Worm (Caenorhabditis elegans) whole organism, early embryonic: ENCODE data around the gene srh-85.

Experiments used
- B0310.2 ChIP-seq: sonication (generic microtip); optimal IDR thresholded peaks from 2 replicates; lab custom pipeline; 2016; ENCODE audit warnings: mild to moderate bottlenecking, missing genetic modification characterization, missing compliant biosample characterization
- F13C5.2 ChIP-seq: sonication (generic microtip); optimal IDR thresholded peaks from 2 replicates; lab custom pipeline; 2017; ENCODE audit warnings: mild to moderate bottlenecking, missing genetic modification characterization, inconsistent platforms, missing compliant biosample characterization
- aly-1 ChIP-seq: sonication (generic microtip); optimal IDR thresholded peaks from 2 replicates; lab custom pipeline; 2016; ENCODE audit warnings: missing genetic modification characterization, missing compliant biosample characterization
- ama-1 ChIP-seq: fragments of 150-350 bp; optimal IDR thresholded peaks from 2 replicates; lab custom pipeline; 2014
- ceh-13 ChIP-seq: fragments of 200-800 bp; sonication (Bioruptor generic); optimal IDR thresholded peaks from 2 replicates; lab custom pipeline; 2018; ENCODE audit warnings: mild to moderate bottlenecking, missing genetic modification characterization, missing compliant biosample characterization
- ceh-36 ChIP-seq: sonication (generic microtip); optimal IDR thresholded peaks from 2 replicates; lab custom pipeline; 2016; ENCODE audit warnings: missing genetic modification characterization, inconsistent platforms, missing compliant biosample characterization
- ets-7 ChIP-seq: sonication (generic microtip); optimal IDR thresholded peaks from 2 replicates; lab custom pipeline; 2016; ENCODE audit warnings: missing genotype, missing genetic modification characterization, missing compliant biosample characterization
- flt-1 ChIP-seq: fragments of 200-800 bp; sonication (Bioruptor generic); IDR thresholded peaks from 2 replicates; pipeline ENCODE4 v1.3.6; 2022; ENCODE audit warnings: missing genetic modification characterization, missing compliant biosample characterization
- hmbx-1 ChIP-seq: sonication (generic microtip); optimal IDR thresholded peaks from 2 replicates; lab custom pipeline; 2016; ENCODE audit warnings: mild to moderate bottlenecking, missing genetic modification characterization, missing compliant biosample characterization
- hmg-4 ChIP-seq: fragments of 200-800 bp; sonication (Bioruptor generic); optimal IDR thresholded peaks from 2 replicates; lab custom pipeline; 2018; ENCODE audit warnings: mild to moderate bottlenecking, missing genetic modification characterization, missing compliant biosample characterization
- hnd-1 ChIP-seq: sonication (generic microtip); optimal IDR thresholded peaks from 2 replicates; lab custom pipeline; 2016; ENCODE audit warnings: missing genetic modification characterization, missing compliant biosample characterization
- pes-1 ChIP-seq: fragments of 200-800 bp; sonication (Bioruptor generic); IDR thresholded peaks from 2 replicates; pipeline ENCODE4 v1.3.6; 2022; ENCODE audit warnings: missing genetic modification reagents, missing genetic modification characterization, missing compliant biosample characterization
- scrt-1 ChIP-seq: fragments of 200-800 bp; sonication (Bioruptor generic); IDR thresholded peaks from 2 replicates; pipeline ENCODE4 v1.3.6; 2022; ENCODE audit warnings: missing genetic modification characterization, missing compliant biosample characterization
- sea-1 ChIP-seq: fragments of 200-800 bp; sonication (Bioruptor generic); conservative IDR thresholded peaks from 2 replicates; pipeline ENCODE4 v1.3.6; 2022; ENCODE audit warnings: missing genetic modification characterization, missing compliant biosample characterization
- tbx-11 ChIP-seq: fragments of 200-800 bp; sonication (Bioruptor generic); IDR thresholded peaks from 2 replicates; pipeline ENCODE4 v1.3.6; 2022; ENCODE audit warnings: missing genetic modification characterization, missing compliant biosample characterization
- tbx-37 ChIP-seq: fragments of 200-800 bp; sonication (Bioruptor generic); conservative IDR thresholded peaks from 2 replicates; pipeline ENCODE4 v1.3.6; 2022; ENCODE audit warnings: missing genetic modification reagents, missing genetic modification characterization, missing compliant biosample characterization
- tra-4 ChIP-seq: sonication (generic microtip); optimal IDR thresholded peaks from 2 replicates; lab custom pipeline; 2017; ENCODE audit warnings: missing genetic modification characterization, missing compliant biosample characterization

srh-85 gene

ce11 chrV:3014185-3014584 lies 26.9 kb upstream of the srh-85 start, which contains the start of gene K12D9.1:
Gene K12D9.1 (plus strand): TSS chrV:3014485.
- TF ChIP-seq hmbx-1 (no peak), ets-7 (tag; lab: Kevin White, UChicago) (no peak), tbx-11 (no peak), ama-1 (lab: Kevin White, UChicago) (no peak), ceh-36 (tag; lab: Kevin White, UChicago) (no peak), scrt-1 (GFP tag; lab: Robert Waterston, UW) (no peak), B0310.2 (tag; lab: Kevin White, UChicago) (no peak), F13C5.2 (tag; lab: Kevin White, UChicago) (no peak), tra-4 (tag; lab: Kevin White, UChicago) (no peak), hmg-4 (no peak), ceh-13 (GFP tag; lab: Kevin White, UChicago) (no peak), tbx-37 (GFP tag; lab: Robert Waterston, UW) (no peak), flt-1 (GFP tag; lab: Robert Waterston, UW) (no peak), hnd-1 (no peak), aly-1 (tag; lab: Kevin White, UChicago) (no peak), pes-1 (no peak)

- TF ChIP-seq tbx-37 (GFP tag; lab: Robert Waterston, UW) = no peak
- TF ChIP-seq B0310.2 (tag; lab: Kevin White, UChicago) = no peak
- no peak for TF ChIP-seq scrt-1 (GFP tag; lab: Robert Waterston, UW)
- TF ChIP-seq ceh-36 (tag; lab: Kevin White, UChicago) = no peak
- no peak for TF ChIP-seq hmg-4
- no peak for TF ChIP-seq sea-1 (GFP tag; lab: Robert Waterston, UW)
- TF ChIP-seq ama-1 (lab: Kevin White, UChicago) = no peak
- no peak for TF ChIP-seq pes-1
- TF ChIP-seq F13C5.2 (tag; lab: Kevin White, UChicago) = no peak
- no peak for TF ChIP-seq tbx-11
- TF ChIP-seq hnd-1 = no peak
- TF ChIP-seq ets-7 (tag; lab: Kevin White, UChicago) = no peak
- no peak for TF ChIP-seq aly-1 (tag; lab: Kevin White, UChicago)
- TF ChIP-seq flt-1 (GFP tag; lab: Robert Waterston, UW) = no peak
- TF ChIP-seq tra-4 (tag; lab: Kevin White, UChicago) = no peak
- no peak for TF ChIP-seq hmbx-1
- no peak for TF ChIP-seq ceh-13 (GFP tag; lab: Kevin White, UChicago)
Measured at ce11 chrV:3011394-3011793, 24.1 kb upstream of the srh-85 start, which contains the start of gene srw-135. Gene srw-135 (minus strand): TSS chrV:3011494.

ce11 chrV:3010468-3010867 lies 23.2 kb upstream of the srh-85 start, which contains the start of gene srw-136:
Gene srw-136 (minus strand): TSS chrV:3010568.
- TF ChIP-seq tra-4 (tag; lab: Kevin White, UChicago) (no peak), aly-1 (tag; lab: Kevin White, UChicago) (no peak), hnd-1 (no peak), B0310.2 (tag; lab: Kevin White, UChicago) (no peak), ets-7 (tag; lab: Kevin White, UChicago) (no peak), hmbx-1 (no peak), ceh-36 (tag; lab: Kevin White, UChicago) (no peak), pes-1 (no peak), scrt-1 (GFP tag; lab: Robert Waterston, UW) (no peak), ceh-13 (GFP tag; lab: Kevin White, UChicago) (no peak), flt-1 (GFP tag; lab: Robert Waterston, UW) (no peak), tbx-37 (GFP tag; lab: Robert Waterston, UW) (no peak), sea-1 (GFP tag; lab: Robert Waterston, UW) (no peak), hmg-4 (no peak), F13C5.2 (tag; lab: Kevin White, UChicago) (no peak), tbx-11 (no peak)

ce11 chrV:3005964-3006363 lies 18.7 kb upstream of the srh-85 start, which contains the start of gene srw-112:
Gene srw-112 (minus strand): TSS chrV:3006064.
- TF ChIP-seq ceh-13 (GFP tag; lab: Kevin White, UChicago) (no peak), ets-7 (tag; lab: Kevin White, UChicago) (no peak)

- TF ChIP-seq tra-4 (tag; lab: Kevin White, UChicago) (no peak), sea-1 (GFP tag; lab: Robert Waterston, UW) (no peak), F13C5.2 (tag; lab: Kevin White, UChicago) (no peak), hnd-1 (no peak), ceh-13 (GFP tag; lab: Kevin White, UChicago) (no peak), flt-1 (GFP tag; lab: Robert Waterston, UW) (no peak), tbx-11 (no peak), hmg-4 (no peak), ceh-36 (tag; lab: Kevin White, UChicago) (no peak), tbx-37 (GFP tag; lab: Robert Waterston, UW) (no peak), ama-1 (lab: Kevin White, UChicago) (no peak), aly-1 (tag; lab: Kevin White, UChicago) (no peak), ets-7 (tag; lab: Kevin White, UChicago) (no peak), scrt-1 (GFP tag; lab: Robert Waterston, UW) (no peak), pes-1 (no peak)
Measured at ce11 chrV:2999736-3000135, 12.4 kb upstream of the srh-85 start, which contains the start of gene srw-119. Gene srw-119 (minus strand): TSS chrV:2999836.

- TF ChIP-seq ets-7 (tag; lab: Kevin White, UChicago) (no peak), scrt-1 (GFP tag; lab: Robert Waterston, UW) (no peak)
Measured at ce11 chrV:2996105-2996504, 8.8 kb upstream of the srh-85 start, which contains the start of gene srw-120. Gene srw-120 (minus strand): TSS chrV:2996205.

- no peak for TF ChIP-seq hmbx-1
- TF ChIP-seq hmg-4 = no peak
- TF ChIP-seq ceh-36 (tag; lab: Kevin White, UChicago) = no peak
- no peak for TF ChIP-seq F13C5.2 (tag; lab: Kevin White, UChicago)
- no peak for TF ChIP-seq B0310.2 (tag; lab: Kevin White, UChicago)
Measured at ce11 chrV:2993816-2994215, 6.5 kb upstream of the srh-85 start, which contains the start of gene srw-115. Gene srw-115 (minus strand): TSS chrV:2993916.
